Worm (Caenorhabditis elegans) whole organism, L1 larva: ENCODE measurements around the gene srw-62.

Experiments used
- C04F5.9 ChIP-seq: sonication (generic microtip); optimal IDR thresholded peaks from 2 replicates; lab custom pipeline; 2016; ENCODE audit warnings: missing genetic modification characterization, missing compliant biosample characterization
- C16A3.4 ChIP-seq: fragments of 150-350 bp; optimal IDR thresholded peaks from 2 replicates; lab custom pipeline; 2014; ENCODE audit warnings: missing biosample characterization, missing genetic modification characterization
- C34B4.2 ChIP-seq: sonication (generic microtip); optimal IDR thresholded peaks from 2 replicates; lab custom pipeline; 2017; ENCODE audit warnings: mild to moderate bottlenecking, missing genetic modification characterization, missing compliant biosample characterization
- Y116A8C.19 ChIP-seq: sonication (generic microtip); optimal IDR thresholded peaks from 2 replicates; lab custom pipeline; 2016; ENCODE audit warnings: missing compliant biosample characterization, missing genetic modification characterization, borderline replicate concordance
- aha-1 ChIP-seq: fragments of 150-350 bp; optimal IDR thresholded peaks from 2 replicates; lab custom pipeline; 2014; ENCODE audit warnings: missing biosample characterization, missing genetic modification characterization
- alr-1 ChIP-seq: fragments of 200-800 bp; sonication (Bioruptor generic); optimal IDR thresholded peaks from 2 replicates; lab custom pipeline; 2018; ENCODE audit warnings: borderline replicate concordance, mild to moderate bottlenecking, missing genetic modification characterization, missing compliant biosample characterization
- ama-1 ChIP-seq: fragments of 150-350 bp; optimal IDR thresholded peaks from 2 replicates; lab custom pipeline; 2014
- ceh-63 ChIP-seq: fragments of 200-800 bp; sonication (Bioruptor generic); optimal IDR thresholded peaks from 2 replicates; lab custom pipeline; 2018; ENCODE audit warnings: mild to moderate bottlenecking, missing genetic modification characterization, missing compliant biosample characterization
- ceh-8 ChIP-seq: fragments of 200-800 bp; sonication (Bioruptor generic); optimal IDR thresholded peaks from 2 replicates; lab custom pipeline; 2018; ENCODE audit warnings: mild to moderate bottlenecking, missing genetic modification characterization, moderate library complexity, missing compliant biosample characterization
- ceh-82 ChIP-seq, 3 experiments: fragments of 150-350 bp in 1 of 3; sonication (generic microtip) in 2 of 3; optimal IDR thresholded peaks; 2 replicates each; lab custom pipeline; 2014 to 2017; ENCODE audit warnings: missing biosample characterization in 3 of 3, missing genetic modification characterization in 3 of 3
- ceh-88 ChIP-seq: fragments of 200-800 bp; sonication (Bioruptor generic); IDR thresholded peaks from 2 replicates; pipeline ENCODE4 v1.3.6; 2022; ENCODE audit warnings: missing genetic modification characterization, missing compliant biosample characterization
- dpl-1 ChIP-seq, 3 experiments: fragments of 150-350 bp in 2 of 3; sonication (generic microtip) in 1 of 3; optimal IDR thresholded peaks; 2 replicates each; lab custom pipeline; 2014 to 2017; ENCODE audit warnings: missing biosample characterization in 3 of 3, missing genetic modification characterization in 3 of 3, missing genetic modification reagents in 3 of 3
- efl-1 ChIP-seq, 4 experiments: fragments of 150-350 bp; optimal IDR thresholded peaks in 3 of 4; peaks in 1 of 4; 1 replicate in 1 of 4; 2 replicates in 3 of 4; lab custom pipeline; 2014; ENCODE audit warnings: missing biosample characterization in 2 of 4, missing genetic modification characterization in 2 of 4, missing genetic modification reagents in 2 of 4
- efl-3 ChIP-seq: fragments of 200-800 bp; sonication (Bioruptor generic); optimal IDR thresholded peaks from 2 replicates; lab custom pipeline; 2018; ENCODE audit warnings: mild to moderate bottlenecking, missing genetic modification characterization, missing compliant biosample characterization
- egl-13 ChIP-seq: sonication (generic microtip); optimal IDR thresholded peaks from 2 replicates; lab custom pipeline; 2016; ENCODE audit warnings: missing genotype, missing genetic modification reagents, missing genetic modification characterization, missing compliant biosample characterization
- egl-27 ChIP-seq, 2 experiments: fragments of 150-350 bp in 1 of 2; sonication (generic microtip); optimal IDR thresholded peaks; 3 replicates each; lab custom pipeline; 2017 to 2018; ENCODE audit warnings: missing biosample characterization in 2 of 2, missing genetic modification characterization in 2 of 2, missing genetic modification reagents in 2 of 2
- elt-2 ChIP-seq: sonication (generic microtip); optimal IDR thresholded peaks from 2 replicates; lab custom pipeline; 2016; ENCODE audit warnings: missing genetic modification characterization, mild to moderate bottlenecking, inconsistent platforms, missing compliant biosample characterization, missing genetic modification reagents
- fkh-10 ChIP-seq: sonication (generic microtip); optimal IDR thresholded peaks from 2 replicates; lab custom pipeline; 2017; ENCODE audit warnings: missing biosample characterization, missing genetic modification reagents, missing genetic modification characterization
- fkh-4 ChIP-seq: sonication (generic microtip); optimal IDR thresholded peaks from 2 replicates; lab custom pipeline; 2016; ENCODE audit warnings: missing compliant biosample characterization, missing genetic modification characterization, borderline replicate concordance
- fkh-8 ChIP-seq: sonication (generic microtip); optimal IDR thresholded peaks from 2 replicates; lab custom pipeline; 2016; ENCODE audit warnings: mild to moderate bottlenecking, missing genetic modification characterization, missing compliant biosample characterization
- hlh-17 ChIP-seq: fragments of 200-800 bp; sonication (Bioruptor generic); optimal IDR thresholded peaks from 2 replicates; lab custom pipeline; 2018; ENCODE audit warnings: missing genetic modification characterization, mild to moderate bottlenecking, missing compliant biosample characterization, moderate library complexity, borderline replicate concordance
- isw-1 ChIP-seq: fragments of 200-800 bp; sonication (Bioruptor generic); IDR thresholded peaks from 2 replicates; pipeline ENCODE4 v1.3.6; 2022; ENCODE audit warnings: missing genetic modification characterization, missing compliant biosample characterization
- lin-13 ChIP-seq: fragments of 150-350 bp; optimal IDR thresholded peaks from 2 replicates; lab custom pipeline; 2014; ENCODE audit warnings: missing biosample characterization, missing genetic modification reagents, missing genetic modification characterization
- lin-14 ChIP-seq: fragments of 200-800 bp; sonication (Bioruptor generic); optimal IDR thresholded peaks from 2 replicates; lab custom pipeline; 2018; ENCODE audit warnings: mild to moderate bottlenecking, missing genetic modification characterization, moderate library complexity, missing compliant biosample characterization
- lin-15B ChIP-seq: fragments of 150-350 bp; sonication (generic microtip); optimal IDR thresholded peaks from 3 replicates; lab custom pipeline; 2014; ENCODE audit warnings: missing biosample characterization, missing genetic modification characterization
- lin-35 ChIP-seq, 2 experiments: fragments of 150-350 bp; optimal IDR thresholded peaks; 2 replicates each; lab custom pipeline; 2014; ENCODE audit warnings: missing biosample characterization in 2 of 2, missing genetic modification characterization in 2 of 2, missing genetic modification reagents in 2 of 2
- mdl-1 ChIP-seq, 2 experiments: fragments of 150-350 bp; optimal IDR thresholded peaks; 2 replicates each; lab custom pipeline; 2014 to 2017; ENCODE audit warnings: missing biosample characterization in 2 of 2, missing genetic modification characterization in 2 of 2, inconsistent platforms in 1 of 2
- mep-1 ChIP-seq: fragments of 150-350 bp; optimal IDR thresholded peaks from 2 replicates; lab custom pipeline; 2014; ENCODE audit warnings: missing biosample characterization, missing genetic modification characterization
- nhr-11 ChIP-seq: fragments of 150-350 bp; optimal IDR thresholded peaks from 2 replicates; lab custom pipeline; 2014; ENCODE audit warnings: missing biosample characterization, missing genetic modification characterization
- nhr-12 ChIP-seq: sonication (generic microtip); optimal IDR thresholded peaks from 2 replicates; lab custom pipeline; 2017; ENCODE audit warnings: missing biosample characterization, missing genetic modification characterization
- nhr-20 ChIP-seq: sonication (generic microtip); optimal IDR thresholded peaks from 2 replicates; lab custom pipeline; 2016; ENCODE audit warnings: mild to moderate bottlenecking, missing genetic modification characterization, missing compliant biosample characterization
- nhr-47 ChIP-seq: sonication (generic microtip); optimal IDR thresholded peaks from 2 replicates; lab custom pipeline; 2016; ENCODE audit warnings: mild to moderate bottlenecking, missing genetic modification characterization, moderate library complexity, missing compliant biosample characterization
- nhr-76 ChIP-seq: sonication (generic microtip); optimal IDR thresholded peaks from 2 replicates; lab custom pipeline; 2017; ENCODE audit warnings: missing biosample characterization, missing genetic modification characterization
- pqm-1 ChIP-seq: sonication (generic microtip); optimal IDR thresholded peaks from 3 replicates; lab custom pipeline; 2017; ENCODE audit warnings: missing biosample characterization, missing genetic modification characterization
- rnt-1 ChIP-seq: sonication (generic microtip); optimal IDR thresholded peaks from 2 replicates; lab custom pipeline; 2016; ENCODE audit warnings: mild to moderate bottlenecking, missing genetic modification characterization, moderate library complexity, missing compliant biosample characterization
- snpc-4 ChIP-seq: fragments of 150-350 bp; optimal IDR thresholded peaks from 2 replicates; lab custom pipeline; 2014; ENCODE audit warnings: missing biosample characterization, missing genetic modification characterization
- snu-23 ChIP-seq: sonication (generic microtip); optimal IDR thresholded peaks from 2 replicates; lab custom pipeline; 2016; ENCODE audit warnings: missing genetic modification characterization, missing compliant biosample characterization
- sox-4 ChIP-seq: sonication (generic microtip); optimal IDR thresholded peaks from 2 replicates; lab custom pipeline; 2016; ENCODE audit warnings: missing genetic modification characterization, missing compliant biosample characterization
- sptf-1 ChIP-seq: fragments of 150-350 bp; optimal IDR thresholded peaks from 2 replicates; lab custom pipeline; 2014; ENCODE audit warnings: missing biosample characterization, missing genetic modification characterization
- sup-37 ChIP-seq: fragments of 200-800 bp; sonication (Bioruptor generic); optimal IDR thresholded peaks from 2 replicates; lab custom pipeline; 2018; ENCODE audit warnings: mild to moderate bottlenecking, missing genetic modification characterization, missing compliant biosample characterization
- tbx-2 ChIP-seq: sonication (generic microtip); optimal IDR thresholded peaks from 2 replicates; lab custom pipeline; 2016; ENCODE audit warnings: missing genetic modification characterization, missing compliant biosample characterization
- tlp-1 ChIP-seq: fragments of 150-350 bp; optimal IDR thresholded peaks from 2 replicates; lab custom pipeline; 2014; ENCODE audit warnings: missing biosample characterization, missing genetic modification characterization
- unc-86 ChIP-seq: sonication (generic microtip); optimal IDR thresholded peaks from 2 replicates; lab custom pipeline; 2016; ENCODE audit warnings: missing genetic modification characterization, missing compliant biosample characterization
- unc-98 ChIP-seq: fragments of 200-800 bp; sonication (Bioruptor generic); IDR thresholded peaks from 2 replicates; pipeline ENCODE4 v1.3.6; 2022; ENCODE audit warnings: missing genetic modification characterization, missing compliant biosample characterization
- vab-15 ChIP-seq: sonication (generic microtip); optimal IDR thresholded peaks from 2 replicates; lab custom pipeline; 2017; ENCODE audit warnings: missing genotype, mild to moderate bottlenecking, missing genetic modification characterization, missing compliant biosample characterization
- xbp-1 ChIP-seq: sonication (generic microtip); optimal IDR thresholded peaks from 2 replicates; lab custom pipeline; 2016; ENCODE audit warnings: missing genetic modification characterization, missing compliant biosample characterization
- zag-1 ChIP-seq: fragments of 150-350 bp; optimal IDR thresholded peaks from 2 replicates; lab custom pipeline; 2014; ENCODE audit warnings: missing biosample characterization, missing genetic modification characterization
- ztf-11 ChIP-seq, 2 experiments: sonication (generic microtip); optimal IDR thresholded peaks; 2 replicates each; lab custom pipeline; 2016 to 2017; ENCODE audit warnings: missing genetic modification characterization in 2 of 2, missing biosample characterization in 1 of 2, missing compliant biosample characterization in 1 of 2

Gene srw-62

DNA sequence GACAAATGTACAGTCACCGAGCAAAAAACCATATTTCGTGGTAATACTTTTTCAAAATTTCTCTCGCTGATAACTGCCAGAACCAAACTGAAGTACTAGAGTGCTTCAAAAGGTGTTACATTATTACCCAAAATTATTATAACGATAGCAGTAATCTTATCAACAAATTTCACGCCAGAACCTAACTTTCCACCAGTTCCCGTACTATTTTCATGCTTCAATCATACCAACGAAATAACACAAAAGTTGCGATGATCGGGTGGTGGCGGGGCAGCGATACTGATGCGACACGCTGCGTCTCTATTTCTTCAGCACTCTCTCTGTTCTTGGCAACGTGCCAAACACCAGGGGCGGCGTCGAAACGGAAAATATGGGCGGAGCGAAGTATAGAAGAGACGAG, 16.3 kb upstream of the srw-62 start (continued):
- no peak for TF ChIP-seq ztf-11 (tag; optimal IDR thresholded peaks at IDR 0.05; lab: Kevin White, UChicago)
- no peak for TF ChIP-seq C16A3.4 (tag; lab: Kevin White, UChicago)
- no peak for TF ChIP-seq nhr-76 (tag; lab: Kevin White, UChicago)
- TF ChIP-seq nhr-20 (tag; lab: Kevin White, UChicago) = peak; percentile 52
- TF ChIP-seq ceh-8 (GFP tag; lab: Kevin White, UChicago) = no peak
- no peak for TF ChIP-seq isw-1 (GFP tag; lab: Robert Waterston, UW)
- no peak for TF ChIP-seq sox-4 (tag; lab: Kevin White, UChicago)
- no peak for TF ChIP-seq Y116A8C.19 (tag; lab: Kevin White, UChicago)
- TF ChIP-seq ceh-88 (GFP tag; lab: Robert Waterston, UW) = no peak
- TF ChIP-seq aha-1 (tag; lab: Kevin White, UChicago) = no peak
- TF ChIP-seq pqm-1 (tag; lab: Kevin White, UChicago) = peak; percentile 38
- TF ChIP-seq elt-2 (tag; lab: Kevin White, UChicago) = peak; percentile 94
- no peak for TF ChIP-seq xbp-1 (tag; lab: Kevin White, UChicago)
- TF ChIP-seq rnt-1 (tag; lab: Kevin White, UChicago) = peak; percentile 66
- no peak for TF ChIP-seq egl-27 (tag; optimal IDR thresholded peaks at IDR 0.05; lab: Kevin White, UChicago)
- TF ChIP-seq ceh-82 (tag; optimal IDR thresholded peaks at IDR 0.05; lab: Kevin White, UChicago) = no peak
- TF ChIP-seq ceh-63 (GFP tag; lab: Kevin White, UChicago) = no peak
- no peak for TF ChIP-seq fkh-4 (tag; lab: Kevin White, UChicago)
- TF ChIP-seq sptf-1 = no peak
- TF ChIP-seq sup-37 (GFP tag; lab: Kevin White, UChicago) = no peak
- TF ChIP-seq mdl-1 (tag; optimal IDR thresholded peaks at IDR 0.05; lab: Kevin White, UChicago) = peak in 1 of 2 experiments; percentile 39
- no peak for TF ChIP-seq hlh-17
- TF ChIP-seq zag-1 (tag; lab: Kevin White, UChicago) = no peak
- no peak for TF ChIP-seq fkh-8 (tag; lab: Kevin White, UChicago)
- peak in 1 of 2 experiments; percentile 13 for TF ChIP-seq efl-1 (optimal IDR thresholded peaks at IDR 0.05; lab: Kevin White, UChicago)
- TF ChIP-seq efl-1 (GFP tag; optimal IDR thresholded peaks at IDR 0.05 in 1 of 2; lab: Kevin White, UChicago) = peak in 1 of 2 experiments; percentile 94
- TF ChIP-seq C34B4.2 = no peak
- TF ChIP-seq C04F5.9 = no peak
- TF ChIP-seq lin-35 (GFP tag; optimal IDR thresholded peaks at IDR 0.05; lab: Kevin White, UChicago) = peak in 1 of 2 experiments; percentile 61
- TF ChIP-seq nhr-11 = no peak
- TF ChIP-seq alr-1 (tag; lab: Kevin White, UChicago) = no peak
- peak; percentile 7 for TF ChIP-seq tbx-2 (tag; lab: Kevin White, UChicago)
- TF ChIP-seq snu-23 = peak; percentile 45
- no peak for TF ChIP-seq vab-15
- TF ChIP-seq efl-3 (GFP tag; lab: Kevin White, UChicago) = no peak
- TF ChIP-seq dpl-1 (GFP tag; optimal IDR thresholded peaks at IDR 0.05; lab: Kevin White, UChicago) = no peak
- peak; percentile 78 for TF ChIP-seq lin-14
- no peak for TF ChIP-seq ama-1 (lab: Kevin White, UChicago)
- no peak for TF ChIP-seq nhr-12
- TF ChIP-seq egl-13 = no peak
- TF ChIP-seq tlp-1 (tag; lab: Kevin White, UChicago) = peak; percentile 25
- TF ChIP-seq unc-86 (tag; lab: Kevin White, UChicago) = no peak
- no peak for TF ChIP-seq mep-1 (tag; lab: Kevin White, UChicago)
- TF ChIP-seq lin-15B (tag; lab: Kevin White, UChicago) = no peak
- TF ChIP-seq nhr-47 (tag; lab: Kevin White, UChicago) = peak; percentile 36
- no peak for TF ChIP-seq fkh-10 (GFP tag; lab: Kevin White, UChicago)
- no peak for TF ChIP-seq unc-98 (GFP tag; lab: Robert Waterston, UW)
- no peak for TF ChIP-seq lin-13 (GFP tag; lab: Kevin White, UChicago)
- TF ChIP-seq snpc-4 (tag; lab: Kevin White, UChicago) = no peak
